Fruit fly (Drosophila melanogaster) whole organism, pupa: ENCODE data around the gene TkR99D.
"Not testable (repeated sequence)": the region's sequence is repeated elsewhere in the genome, so short reads cannot be mapped to it uniquely, and the experiment has no call there.

Experiments
- CG10348 ChIP-seq: fragments of 200-800 bp; sonication (Bioruptor generic); IDR thresholded peaks from 2 replicates; pipeline ENCODE4 v1.3.6; 2022; ENCODE audit warnings: missing biosample characterization, missing genetic modification characterization
- CG13204 ChIP-seq: fragments of 200-800 bp; sonication (Bioruptor generic); optimal IDR thresholded peaks from 2 replicates; lab custom pipeline; 2018; ENCODE audit warnings: missing biosample characterization, mild to moderate bottlenecking, missing genetic modification characterization, moderate library complexity
- CG14655 ChIP-seq: fragments of 200-800 bp; sonication (Bioruptor generic); optimal IDR thresholded peaks from 3 replicates; lab custom pipeline; 2017; ENCODE audit warnings: mild to moderate bottlenecking, missing biosample characterization, missing genetic modification reagents, missing genetic modification characterization
- CG17806 ChIP-seq: fragments of 200-800 bp; sonication (Bioruptor generic); optimal IDR thresholded peaks from 2 replicates; lab custom pipeline; 2018; ENCODE audit warnings: missing biosample characterization, mild to moderate bottlenecking, missing genetic modification characterization, moderate library complexity
- CG34367 ChIP-seq: fragments of 200-800 bp; sonication (Bioruptor generic); optimal IDR thresholded peaks from 2 replicates; lab custom pipeline; 2018; ENCODE audit warnings: missing biosample characterization, mild to moderate bottlenecking, missing genetic modification characterization
- CG8159 ChIP-seq: fragments of 200-800 bp; sonication (Bioruptor generic); optimal IDR thresholded peaks from 3 replicates; lab custom pipeline; 2018; ENCODE audit warnings: missing biosample characterization, mild to moderate bottlenecking, missing genetic modification characterization, moderate library complexity
- CG8301 ChIP-seq: fragments of 200-800 bp; sonication (Bioruptor generic); optimal IDR thresholded peaks from 2 replicates; lab custom pipeline; 2018; ENCODE audit warnings: missing biosample characterization, mild to moderate bottlenecking, missing genetic modification characterization
- Ets98B ChIP-seq: fragments of 200-800 bp; sonication (Bioruptor generic); IDR thresholded peaks from 2 replicates; pipeline ENCODE4 v1.3.6; 2022; ENCODE audit warnings: missing biosample characterization, missing genetic modification characterization

dm6 chr3R:29924515-29924914 lies 44.7 kb downstream of the TkR99D start, which contains the start of gene Jon99Cii:
- TF ChIP-seq CG10348; CG34367 (tag; lab: Kevin White, UChicago); CG8159 (tag; lab: Kevin White, UChicago); CG13204 (GFP tag; lab: Kevin White, UChicago); CG14655; CG17806 (tag; lab: Kevin White, UChicago); Ets98B; CG8301 (tag; lab: Kevin White, UChicago): not testable (repeated sequence)
